Worm (Caenorhabditis elegans) whole organism, L3 larva: ENCODE results near the gene F41E6.15.

ENCODE experiments used
- aly-2 ChIP-seq: fragments of 150-350 bp; optimal IDR thresholded peaks from 2 replicates; lab custom pipeline; 2014; ENCODE audit warnings: missing biosample characterization, missing genetic modification characterization
- ceh-82 ChIP-seq: fragments of 150-350 bp; optimal IDR thresholded peaks from 2 replicates; lab custom pipeline; 2014; ENCODE audit warnings: missing biosample characterization, missing genetic modification characterization
- daf-12 ChIP-seq: fragments of 150-350 bp; optimal IDR thresholded peaks from 2 replicates; lab custom pipeline; 2014; ENCODE audit warnings: missing biosample characterization, missing genetic modification reagents, missing genetic modification characterization
- egl-5 ChIP-seq: fragments of 150-350 bp; optimal IDR thresholded peaks from 2 replicates; lab custom pipeline; 2017; ENCODE audit warnings: missing biosample characterization, missing genetic modification reagents, missing genetic modification characterization, inconsistent platforms
- elt-1 ChIP-seq: fragments of 150-350 bp; optimal IDR thresholded peaks from 2 replicates; lab custom pipeline; 2014; ENCODE audit warnings: missing biosample characterization, missing genetic modification characterization
- elt-2 ChIP-seq: sonication (generic microtip); optimal IDR thresholded peaks from 2 replicates; lab custom pipeline; 2016; ENCODE audit warnings: missing genetic modification reagents, mild to moderate bottlenecking, missing genetic modification characterization, missing compliant biosample characterization
- eor-1 ChIP-seq, 2 experiments: fragments of 150-350 bp; optimal IDR thresholded peaks; 2 replicates each; lab custom pipeline; 2014 to 2018; ENCODE audit warnings: missing biosample characterization in 2 of 2, missing genetic modification characterization in 2 of 2
- fkh-10 ChIP-seq: sonication (generic microtip); optimal IDR thresholded peaks from 2 replicates; lab custom pipeline; 2017; ENCODE audit warnings: missing biosample characterization, missing genetic modification reagents, missing genetic modification characterization
- fos-1 ChIP-seq: fragments of 150-350 bp; optimal IDR thresholded peaks from 2 replicates; lab custom pipeline; 2014; ENCODE audit warnings: missing biosample characterization, missing genetic modification characterization
- jun-1 ChIP-seq: fragments of 150-350 bp; optimal IDR thresholded peaks from 2 replicates; lab custom pipeline; 2014; ENCODE audit warnings: missing biosample characterization, missing genetic modification reagents, missing genetic modification characterization
- lin-39 ChIP-seq: fragments of 150-350 bp; optimal IDR thresholded peaks from 2 replicates; lab custom pipeline; 2018; ENCODE audit warnings: missing biosample characterization, missing genetic modification reagents, missing genetic modification characterization
- lsy-12 ChIP-seq: sonication (generic microtip); optimal IDR thresholded peaks from 2 replicates; lab custom pipeline; 2016; ENCODE audit warnings: mild to moderate bottlenecking, missing genetic modification characterization, missing compliant biosample characterization
- nfya-1 ChIP-seq: sonication (generic microtip); optimal IDR thresholded peaks from 2 replicates; lab custom pipeline; 2017; ENCODE audit warnings: missing genetic modification characterization, mild to moderate bottlenecking, missing compliant biosample characterization, antibody characterized with exemption, moderate library complexity; ENCODE audit not compliant: insufficient read depth
- nhr-11 ChIP-seq: fragments of 150-350 bp; optimal IDR thresholded peaks from 2 replicates; lab custom pipeline; 2014; ENCODE audit warnings: missing biosample characterization, missing genetic modification characterization
- nhr-12 ChIP-seq: fragments of 150-350 bp; optimal IDR thresholded peaks from 2 replicates; lab custom pipeline; 2014; ENCODE audit warnings: missing biosample characterization, missing genetic modification characterization
- nhr-23 ChIP-seq: fragments of 150-350 bp; optimal IDR thresholded peaks from 2 replicates; lab custom pipeline; 2014; ENCODE audit warnings: missing biosample characterization, missing genetic modification reagents, missing genetic modification characterization
- nhr-25 ChIP-seq: sonication (generic microtip); optimal IDR thresholded peaks from 2 replicates; lab custom pipeline; 2017; ENCODE audit warnings: missing biosample characterization, missing genetic modification characterization
- nhr-43 ChIP-seq: sonication (generic microtip); optimal IDR thresholded peaks from 2 replicates; lab custom pipeline; 2016; ENCODE audit warnings: mild to moderate bottlenecking, missing genetic modification characterization, missing compliant biosample characterization; ENCODE audit not compliant: poor library complexity, severe bottlenecking
- nhr-67 ChIP-seq: fragments of 150-350 bp; optimal IDR thresholded peaks from 2 replicates; lab custom pipeline; 2014; ENCODE audit warnings: missing biosample characterization, missing genetic modification characterization
- nhr-77 ChIP-seq: fragments of 150-350 bp; optimal IDR thresholded peaks from 2 replicates; lab custom pipeline; 2014; ENCODE audit warnings: missing biosample characterization, missing genetic modification characterization
- pha-4 ChIP-seq: fragments of 150-350 bp; optimal IDR thresholded peaks from 2 replicates; lab custom pipeline; 2014; ENCODE audit warnings: missing biosample characterization, missing genetic modification reagents, missing genetic modification characterization
- pqm-1 ChIP-seq: fragments of 150-350 bp; optimal IDR thresholded peaks from 2 replicates; lab custom pipeline; 2017; ENCODE audit warnings: missing biosample characterization, missing genetic modification characterization, inconsistent platforms
- sea-2 ChIP-seq: fragments of 150-350 bp; sonication (generic microtip); optimal IDR thresholded peaks from 4 replicates; lab custom pipeline; 2014; ENCODE audit warnings: missing biosample characterization, missing genetic modification reagents, missing genetic modification characterization
- skn-1 ChIP-seq: fragments of 150-350 bp; optimal IDR thresholded peaks from 2 replicates; lab custom pipeline; 2014; ENCODE audit warnings: missing biosample characterization, missing genetic modification characterization
- snpc-4 ChIP-seq: fragments of 150-350 bp; optimal IDR thresholded peaks from 2 replicates; lab custom pipeline; 2014; ENCODE audit warnings: missing biosample characterization, missing genetic modification characterization
- unc-39 ChIP-seq: sonication (generic microtip); optimal IDR thresholded peaks from 4 replicates; lab custom pipeline; 2017; ENCODE audit warnings: missing biosample characterization, missing genetic modification characterization
- unc-62 ChIP-seq: fragments of 150-350 bp; sonication (generic microtip); optimal IDR thresholded peaks from 4 replicates; lab custom pipeline; 2014; ENCODE audit warnings: missing biosample characterization, missing genetic modification reagents, missing genetic modification characterization

The F41E6.15 gene

ce11 chrV:8606099-8606696 is 3.7 kb upstream of the F41E6.15 start, which contains the start of gene vps-60 (continued):
- TF ChIP-seq daf-12 (tag; lab: Kevin White, UChicago) = no peak
- TF ChIP-seq, all 47 proteins: peak for 28

ce11 chrV:8603272-8603671 is 734 bp upstream of the F41E6.15 start, which contains the start of gene F41E6.5:
F41E6.5 (plus strand) TSS chrV:8603480.
- TF ChIP-seq nhr-67 (tag; lab: Kevin White, UChicago) = no peak
- no peak for TF ChIP-seq ceh-82 (tag; lab: Kevin White, UChicago)
- peak; percentile 82 for TF ChIP-seq pqm-1 (tag; lab: Kevin White, UChicago)
- TF ChIP-seq elt-2 (tag; lab: Kevin White, UChicago) = peak; percentile 77
- TF ChIP-seq pha-4 (tag; lab: Kevin White, UChicago) = peak; percentile 53
- peak; percentile 4 for TF ChIP-seq jun-1

ce11 chrV:8601420-8601819 is 1.1 kb downstream of the F41E6.15 start, which contains the start of gene F41E6.8:
F41E6.8 (minus strand) TSS chrV:8601520.
- TF ChIP-seq nhr-11 (no peak), ceh-82 (tag; lab: Kevin White, UChicago) (no peak), nhr-25 (tag; lab: Kevin White, UChicago) (no peak), eor-1 (tag; optimal IDR thresholded peaks at IDR 0.05; lab: Kevin White, UChicago) (no peak), aly-2 (no peak), snpc-4 (no peak), skn-1 (tag; lab: Kevin White, UChicago) (no peak)

- TF ChIP-seq nhr-23 (tag; lab: Kevin White, UChicago) = no peak
- no peak for TF ChIP-seq sea-2 (GFP tag; lab: Kevin White, UChicago)
- no peak for TF ChIP-seq unc-62 (GFP tag; lab: Kevin White, UChicago)
- TF ChIP-seq nhr-25 (tag; lab: Kevin White, UChicago) = no peak
- TF ChIP-seq nhr-12 (tag; lab: Kevin White, UChicago) = no peak
- no peak for TF ChIP-seq pqm-1 (tag; lab: Kevin White, UChicago)
- TF ChIP-seq nhr-11 = no peak
- TF ChIP-seq jun-1 = no peak
- no peak for TF ChIP-seq unc-39 (tag; lab: Kevin White, UChicago)
- TF ChIP-seq lsy-12 = no peak
- TF ChIP-seq snpc-4 = no peak
Observed at ce11 chrV:8599957-8600356, 2.6 kb downstream of the F41E6.15 start.

- TF ChIP-seq nhr-77 (tag; lab: Kevin White, UChicago) (no peak), snpc-4 (no peak), sea-2 (GFP tag; lab: Kevin White, UChicago) (no peak), nhr-43 (no peak), aly-2 (no peak), fos-1 (tag; lab: Kevin White, UChicago) (no peak), unc-39 (tag; lab: Kevin White, UChicago) (no peak), elt-1 (tag; lab: Kevin White, UChicago) (no peak), fkh-10 (GFP tag; lab: Kevin White, UChicago) (no peak)
Observed at ce11 chrV:8599192-8599591, 3.3 kb downstream of the F41E6.15 start, which contains the start of gene F41E6.7. F41E6.7 (minus strand) TSS chrV:8599292.

- peak; percentile 48 for TF ChIP-seq egl-5
- peak; percentile 32 for TF ChIP-seq lin-39 (tag; lab: Kevin White, UChicago)
- no peak for TF ChIP-seq jun-1
- TF ChIP-seq pqm-1 (tag; lab: Kevin White, UChicago) = no peak
- TF ChIP-seq skn-1 (tag; lab: Kevin White, UChicago) = no peak
- peak; percentile 24 for TF ChIP-seq nfya-1 (tag; lab: Kevin White, UChicago)
Observed at ce11 chrV:8594105-8594964, 8.2 kb downstream of the F41E6.15 start, which contains the start of gene tag-196. tag-196 (plus strand) TSS chrV:8594914.
